Worm (Caenorhabditis elegans) whole organism, midembryonic: ENCODE results near the gene C04F5.8.

Experiments
- T22C8.4 ChIP-seq: fragments of 200-800 bp; sonication (Bioruptor generic); IDR thresholded peaks from 2 replicates; pipeline ENCODE4 v1.3.6; 2022; ENCODE audit warnings: missing genetic modification characterization, missing compliant biosample characterization
- cog-1 ChIP-seq: sonication (generic microtip); optimal IDR thresholded peaks from 2 replicates; lab custom pipeline; 2016; ENCODE audit warnings: missing genetic modification characterization, missing compliant biosample characterization
- flt-1 ChIP-seq: fragments of 200-800 bp; sonication (Bioruptor generic); IDR thresholded peaks from 2 replicates; pipeline ENCODE4 v1.3.6; 2022; ENCODE audit warnings: missing genetic modification characterization, missing compliant biosample characterization
- klf-2 ChIP-seq: fragments of 200-800 bp; sonication (Bioruptor generic); conservative IDR thresholded peaks from 2 replicates; pipeline ENCODE4 v1.3.6; 2022; ENCODE audit warnings: missing genetic modification reagents, missing genetic modification characterization, missing compliant biosample characterization
- med-1 ChIP-seq: sonication (generic microtip); optimal IDR thresholded peaks from 2 replicates; lab custom pipeline; 2017; ENCODE audit warnings: missing genetic modification characterization, mild to moderate bottlenecking, missing compliant biosample characterization, antibody characterized with exemption, missing genetic modification reagents; ENCODE audit not compliant: insufficient read depth
- ref-1 ChIP-seq: fragments of 200-800 bp; sonication (Bioruptor generic); conservative IDR thresholded peaks from 2 replicates; pipeline ENCODE4 v1.3.6; 2022; ENCODE audit warnings: missing genetic modification reagents, missing genetic modification characterization, missing compliant biosample characterization
- tab-1 ChIP-seq: fragments of 200-800 bp; sonication (Bioruptor generic); IDR thresholded peaks from 2 replicates; pipeline ENCODE4 v1.3.6; 2022; ENCODE audit warnings: missing genetic modification characterization, missing compliant biosample characterization
- ztf-23 ChIP-seq: fragments of 200-800 bp; sonication (Bioruptor generic); IDR thresholded peaks from 2 replicates; pipeline ENCODE4 v1.3.6; 2022; ENCODE audit warnings: missing genetic modification reagents, missing genetic modification characterization, missing compliant biosample characterization

DNA sequence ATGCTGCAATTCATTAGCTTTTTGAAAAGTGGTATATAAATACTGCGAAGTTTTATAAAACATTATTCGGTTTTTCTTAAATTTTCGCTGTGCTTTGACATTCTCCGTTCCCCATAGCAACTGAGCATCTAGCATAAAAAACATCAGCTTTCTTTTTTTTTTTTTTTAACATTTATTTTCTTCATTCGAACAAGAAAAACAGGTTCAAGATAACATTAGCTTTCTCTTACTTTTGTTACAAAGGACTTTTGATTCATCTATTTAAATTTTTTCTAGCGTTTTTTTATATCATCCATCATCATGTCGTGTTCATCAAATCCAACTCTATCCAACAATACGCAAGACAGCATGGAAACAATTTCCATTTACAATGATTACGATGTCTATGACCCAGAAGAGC is 24.4 kb upstream of the C04F5.8 start, which contains the start of gene F14F9.3:
- no peak for TF ChIP-seq T22C8.4
- TF ChIP-seq tab-1 (GFP tag; lab: Robert Waterston, UW), result no peak
- TF ChIP-seq ref-1 (GFP tag; lab: Robert Waterston, UW), result no peak
- no peak for TF ChIP-seq klf-2 (GFP tag; lab: Robert Waterston, UW)
- TF ChIP-seq ztf-23 (GFP tag; lab: Robert Waterston, UW), result no peak
- TF ChIP-seq flt-1 (GFP tag; lab: Robert Waterston, UW), result no peak
- no peak for TF ChIP-seq cog-1 (tag; lab: Kevin White, UChicago)
- no peak for TF ChIP-seq med-1 (GFP tag; lab: Kevin White, UChicago)
